Worm (Caenorhabditis elegans): ENCODE measurements around the gene srx-60.

DNA sequence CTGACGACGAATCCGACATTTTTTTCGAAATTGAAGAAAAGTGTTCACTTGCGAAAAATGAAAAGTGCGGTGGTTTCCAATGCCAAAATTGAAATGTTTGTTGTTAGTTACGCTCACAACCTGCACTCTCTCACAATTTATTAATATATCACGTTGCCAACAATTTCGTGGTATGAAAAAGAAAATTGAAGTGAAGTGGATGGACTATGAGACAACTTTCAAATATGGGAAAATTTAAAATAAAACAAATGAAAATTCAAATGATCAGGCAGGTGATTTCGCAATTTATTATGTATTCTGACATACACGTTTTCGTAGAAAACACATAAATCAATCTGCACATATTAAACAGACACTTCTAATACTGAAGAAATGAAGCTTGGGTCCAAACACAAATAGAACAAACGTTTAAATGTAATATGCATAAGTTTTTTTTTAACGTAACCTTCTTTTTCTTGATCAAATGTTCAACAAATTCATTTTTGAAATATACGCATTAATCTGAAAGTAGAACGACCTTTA is 14.6 kb upstream of the srx-60 start, which contains the start of gene srp-6:
- TF ChIP-seq nhr-27 (tag; optimal IDR thresholded peaks at IDR 0.05) (no peak), cebp-1 (GFP tag; IDR thresholded peaks at IDR 0.05) (no peak), cebp-1 (tag; optimal IDR thresholded peaks at IDR 0.05) (no peak), zim-3 (tag; optimal IDR thresholded peaks at IDR 0.05) (no peak), ama-1 (optimal IDR thresholded peaks at IDR 0.05) (no peak), ama-1 (GFP tag; optimal IDR thresholded peaks at IDR 0.05) (no peak), dpl-1 (GFP tag; optimal IDR thresholded peaks at IDR 0.05) (no peak), hmg-20 (GFP tag; IDR thresholded peaks at IDR 0.05) (no peak), F22D6.2 (tag; optimal IDR thresholded peaks at IDR 0.05) (no peak), unc-62 (GFP tag; optimal IDR thresholded peaks at IDR 0.05) (no peak)

Data from whole organism, young adult.